Fruit fly (Drosophila melanogaster) whole organism, embryonic: ENCODE measurements around the gene CG46307.
A peak's percentile ranks its signal among the peaks of the same experiment; 100 is the strongest.

Source experiments
- Aef1 ChIP-seq: fragments of 200-800 bp; sonication (Bioruptor generic); IDR thresholded peaks from 3 replicates; pipeline ENCODE4 v1.3.6; 2022; ENCODE audit warnings: missing biosample characterization, missing genetic modification characterization
- Bteb2 ChIP-seq: fragments of 200-800 bp; sonication (Bioruptor generic); optimal IDR thresholded peaks from 2 replicates; lab custom pipeline; 2016; ENCODE audit warnings: missing biosample characterization, missing genetic modification characterization
- CG10543 ChIP-seq: fragments of 200-800 bp; sonication (Bioruptor generic); optimal IDR thresholded peaks from 3 replicates; lab custom pipeline; 2017; ENCODE audit warnings: missing biosample characterization, mild to moderate bottlenecking, missing genetic modification characterization, moderate library complexity
- CG11723 ChIP-seq: fragments of 200-800 bp; sonication (Bioruptor generic); optimal IDR thresholded peaks from 2 replicates; lab custom pipeline; 2017; ENCODE audit warnings: missing biosample characterization, mild to moderate bottlenecking, missing genetic modification characterization
- CG13123 ChIP-seq: fragments of 200-800 bp; sonication (Bioruptor generic); optimal IDR thresholded peaks from 2 replicates; lab custom pipeline; 2016; ENCODE audit warnings: missing biosample characterization, missing genetic modification characterization
- CG14441 ChIP-seq: fragments of 200-800 bp; sonication (Bioruptor generic); IDR thresholded peaks from 2 replicates; pipeline ENCODE4 v1.3.6; 2022; ENCODE audit warnings: missing biosample characterization, missing genetic modification characterization
- CG15011 ChIP-seq: fragments of 200-800 bp; sonication (Bioruptor generic); optimal IDR thresholded peaks from 3 replicates; lab custom pipeline; 2018; ENCODE audit warnings: missing biosample characterization, mild to moderate bottlenecking, missing genetic modification characterization
- CG17328 ChIP-seq: fragments of 200-800 bp; sonication (Bioruptor generic); IDR thresholded peaks from 2 replicates; pipeline ENCODE4 v1.3.6; 2022; ENCODE audit warnings: missing biosample characterization, missing genetic modification characterization
- CG1832 ChIP-seq: fragments of 200-800 bp; sonication (Bioruptor generic); optimal IDR thresholded peaks from 2 replicates; lab custom pipeline; 2017; ENCODE audit warnings: missing biosample characterization, mild to moderate bottlenecking, missing genetic modification characterization, inconsistent platforms
- CG18476 ChIP-seq: fragments of 200-800 bp; sonication (Bioruptor generic); optimal IDR thresholded peaks from 2 replicates; lab custom pipeline; 2016; ENCODE audit warnings: missing biosample characterization, mild to moderate bottlenecking, missing genetic modification characterization
- CG18619 ChIP-seq: fragments of 200-800 bp; sonication (Bioruptor generic); optimal IDR thresholded peaks from 3 replicates; lab custom pipeline; 2017; ENCODE audit warnings: missing biosample characterization, mild to moderate bottlenecking, missing genetic modification characterization
- CG18764 ChIP-seq: fragments of 200-800 bp; sonication (Bioruptor generic); optimal IDR thresholded peaks from 3 replicates; lab custom pipeline; 2016; ENCODE audit warnings: missing biosample characterization, missing genetic modification characterization
- CG2875 ChIP-seq: fragments of 200-800 bp; sonication (Bioruptor generic); optimal IDR thresholded peaks from 2 replicates; lab custom pipeline; 2017; ENCODE audit warnings: missing biosample characterization, mild to moderate bottlenecking, missing genetic modification characterization, missing genetic modification reagents
- CG30403 ChIP-seq: fragments of 200-800 bp; sonication (Bioruptor generic); optimal IDR thresholded peaks from 3 replicates; lab custom pipeline; 2016; ENCODE audit warnings: missing biosample characterization, missing genetic modification characterization
- CG32767 ChIP-seq: fragments of 200-800 bp; sonication (Bioruptor generic); IDR thresholded peaks from 2 replicates; pipeline ENCODE4 v1.3.6; 2022; ENCODE audit warnings: missing biosample characterization, missing genetic modification characterization
- CG33213 ChIP-seq: fragments of 200-800 bp; sonication (Bioruptor generic); optimal IDR thresholded peaks from 3 replicates; lab custom pipeline; 2016; ENCODE audit warnings: missing biosample characterization, missing genetic modification characterization
- CG6175 ChIP-seq: fragments of 200-800 bp; sonication (Bioruptor generic); IDR thresholded peaks from 3 replicates; pipeline ENCODE4 v1.3.6; 2022; ENCODE audit warnings: missing biosample characterization, missing genetic modification characterization
- CG6272 ChIP-seq: fragments of 200-800 bp; sonication (Bioruptor generic); IDR thresholded peaks from 2 replicates; pipeline ENCODE4 v1.3.6; 2022; ENCODE audit warnings: missing biosample characterization, missing genetic modification characterization
- CG6765 ChIP-seq: fragments of 200-800 bp; sonication (Bioruptor generic); optimal IDR thresholded peaks from 3 replicates; lab custom pipeline; 2017; ENCODE audit warnings: missing biosample characterization, mild to moderate bottlenecking, missing genetic modification characterization
- CG6813 ChIP-seq: fragments of 200-800 bp; sonication (Bioruptor generic); optimal IDR thresholded peaks from 2 replicates; lab custom pipeline; 2017; ENCODE audit warnings: missing biosample characterization, missing genetic modification characterization, mild to moderate bottlenecking, moderate library complexity, missing genetic modification reagents
- CG7745 ChIP-seq: fragments of 200-800 bp; sonication (Bioruptor generic); optimal IDR thresholded peaks from 2 replicates; lab custom pipeline; 2018; ENCODE audit warnings: missing biosample characterization, mild to moderate bottlenecking, missing genetic modification characterization, moderate library complexity
- CG8290 ChIP-seq, 3 experiments: fragments of 200-800 bp; sonication (Bioruptor generic); optimal IDR thresholded peaks; 2 replicates each; lab custom pipeline; 2016 to 2019; ENCODE audit warnings: missing biosample characterization in 3 of 3, missing genetic modification characterization in 3 of 3, mild to moderate bottlenecking in 2 of 3, moderate library complexity in 1 of 3
- CG9797 ChIP-seq: fragments of 200-800 bp; sonication (Bioruptor generic); optimal IDR thresholded peaks from 3 replicates; lab custom pipeline; 2018; ENCODE audit warnings: missing biosample characterization, mild to moderate bottlenecking, missing genetic modification characterization
- D19A ChIP-seq: fragments of 200-800 bp; optimal IDR thresholded peaks from 3 replicates; lab custom pipeline; 2019; ENCODE audit warnings: missing biosample characterization, mild to moderate bottlenecking, missing genetic modification characterization, moderate library complexity
- Dek ChIP-seq: fragments of 200-800 bp; sonication (Bioruptor generic); optimal IDR thresholded peaks from 3 replicates; lab custom pipeline; 2019; ENCODE audit warnings: missing biosample characterization, mild to moderate bottlenecking, missing genetic modification characterization, moderate library complexity
- Dref ChIP-seq: fragments of 200-800 bp; sonication (Bioruptor generic); IDR thresholded peaks from 2 replicates; pipeline ENCODE4 v1.3.6; 2022; ENCODE audit warnings: missing biosample characterization, missing genetic modification characterization
- ERR ChIP-seq: fragments of 200-800 bp; sonication (Bioruptor generic); optimal IDR thresholded peaks from 2 replicates; lab custom pipeline; 2016; ENCODE audit warnings: missing biosample characterization, missing genetic modification characterization
- Elba2 ChIP-seq: fragments of 200-800 bp; sonication (Bioruptor generic); optimal IDR thresholded peaks from 3 replicates; lab custom pipeline; 2016; ENCODE audit warnings: missing biosample characterization, missing genetic modification characterization
- Hr78 ChIP-seq, 2 experiments: fragments of 200-800 bp in 1 of 2; fragments of >200 bp in 1 of 2; sonication (Bioruptor generic) in 1 of 2; optimal IDR thresholded peaks; 2 replicates each; lab custom pipeline; 2017 to 2019; ENCODE audit warnings: missing biosample characterization in 2 of 2, missing genetic modification characterization in 2 of 2, mild to moderate bottlenecking in 1 of 2, moderate library complexity in 1 of 2
- Myb ChIP-seq: fragments of 200-800 bp; sonication (Bioruptor generic); optimal IDR thresholded peaks from 2 replicates; lab custom pipeline; 2016; ENCODE audit warnings: missing biosample characterization, missing genetic modification characterization
- Oli ChIP-seq: fragments of 200-800 bp; sonication (Bioruptor generic); optimal IDR thresholded peaks from 2 replicates; lab custom pipeline; 2018; ENCODE audit warnings: missing biosample characterization, mild to moderate bottlenecking, missing genetic modification characterization, moderate library complexity
- PHDP ChIP-seq: fragments of 200-800 bp; sonication (Bioruptor generic); optimal IDR thresholded peaks from 3 replicates; lab custom pipeline; 2018; ENCODE audit warnings: missing biosample characterization, mild to moderate bottlenecking, missing genetic modification characterization, moderate library complexity
- Trl ChIP-seq, 3 experiments: fragments of >200 bp in 2 of 3; fragments of 200-800 bp in 1 of 3; sonication (Bioruptor generic) in 1 of 3; optimal IDR thresholded peaks; 2 replicates in 1 of 3; 3 replicates in 2 of 3; lab custom pipeline; 2016 to 2017; ENCODE audit warnings: missing biosample characterization in 1 of 3, missing genetic modification characterization in 1 of 3
- ab ChIP-seq: fragments of 200-800 bp; sonication (Bioruptor generic); optimal IDR thresholded peaks from 2 replicates; lab custom pipeline; 2016; ENCODE audit warnings: missing biosample characterization, missing genetic modification characterization
- chif ChIP-seq, 2 experiments: fragments of 200-800 bp; sonication (Bioruptor generic); optimal IDR thresholded peaks; 3 replicates each; lab custom pipeline; 2016; ENCODE audit warnings: missing biosample characterization in 2 of 2, missing genetic modification characterization in 2 of 2
- dan ChIP-seq: fragments of 200-800 bp; sonication (Bioruptor generic); IDR thresholded peaks from 2 replicates; pipeline ENCODE4 v1.3.6; 2022; ENCODE audit warnings: missing biosample characterization, missing genetic modification characterization
- dati ChIP-seq: fragments of 200-800 bp; sonication (Bioruptor generic); IDR thresholded peaks from 2 replicates; pipeline ENCODE4 v1.3.6; 2022; ENCODE audit warnings: missing biosample characterization, missing genetic modification characterization
- ems ChIP-seq: fragments of 200-800 bp; sonication (Bioruptor generic); optimal IDR thresholded peaks from 3 replicates; lab custom pipeline; 2016; ENCODE audit warnings: missing biosample characterization, missing genetic modification characterization
- hb ChIP-seq: fragments of 200-800 bp; sonication (Bioruptor generic); IDR thresholded peaks from 3 replicates; pipeline ENCODE4 v1.3.6; 2022; ENCODE audit warnings: missing biosample characterization, missing genetic modification characterization; ENCODE audit not compliant: partially characterized antibody
- her ChIP-seq: fragments of 200-800 bp; sonication (Bioruptor generic); optimal IDR thresholded peaks from 2 replicates; lab custom pipeline; 2016; ENCODE audit warnings: missing biosample characterization, missing genetic modification characterization
- inv ChIP-seq: fragments of 200-800 bp; sonication (Bioruptor generic); IDR thresholded peaks from 2 replicates; pipeline ENCODE4 v1.3.6; 2022; ENCODE audit warnings: missing biosample characterization, missing genetic modification characterization; ENCODE audit not compliant: partially characterized antibody
- mam ChIP-seq: fragments of 200-800 bp; sonication (Bioruptor generic); optimal IDR thresholded peaks from 3 replicates; lab custom pipeline; 2016; ENCODE audit warnings: missing biosample characterization, missing genetic modification characterization
- org-1 ChIP-seq: fragments of 200-800 bp; sonication (Bioruptor generic); optimal IDR thresholded peaks from 2 replicates; lab custom pipeline; 2017; ENCODE audit warnings: missing biosample characterization, missing genetic modification characterization
- peb ChIP-seq: fragments of 200-800 bp; sonication (Bioruptor generic); IDR thresholded peaks from 2 replicates; pipeline ENCODE4 v1.3.6; 2022; ENCODE audit warnings: missing biosample characterization, missing genetic modification characterization
- sens ChIP-seq: fragments of 200-800 bp; sonication (Bioruptor generic); peaks from one replicate; lab custom pipeline; 2016; ENCODE audit warnings: missing biosample characterization, missing genetic modification characterization
- sisA ChIP-seq: fragments of 200-800 bp; sonication (Bioruptor generic); IDR thresholded peaks from 2 replicates; pipeline ENCODE4 v1.3.6; 2022; ENCODE audit warnings: missing biosample characterization, missing genetic modification characterization
- sug ChIP-seq: fragments of 200-800 bp; optimal IDR thresholded peaks from 2 replicates; lab custom pipeline; 2019; ENCODE audit warnings: missing biosample characterization, mild to moderate bottlenecking, missing genetic modification characterization, moderate library complexity
- tin ChIP-seq: fragments of 200-800 bp; sonication (Bioruptor generic); optimal IDR thresholded peaks from 3 replicates; lab custom pipeline; 2016; ENCODE audit warnings: missing biosample characterization, missing genetic modification characterization
- twi ChIP-seq: fragments of 200-800 bp; optimal IDR thresholded peaks from 2 replicates; lab custom pipeline; 2019; ENCODE audit warnings: missing biosample characterization, mild to moderate bottlenecking, missing genetic modification characterization, moderate library complexity
- wdn ChIP-seq: fragments of 200-800 bp; sonication (Bioruptor generic); IDR thresholded peaks from 2 replicates; pipeline ENCODE4 v1.3.6; 2022; ENCODE audit warnings: missing biosample characterization, missing genetic modification characterization

The CG46307 gene

DNA sequence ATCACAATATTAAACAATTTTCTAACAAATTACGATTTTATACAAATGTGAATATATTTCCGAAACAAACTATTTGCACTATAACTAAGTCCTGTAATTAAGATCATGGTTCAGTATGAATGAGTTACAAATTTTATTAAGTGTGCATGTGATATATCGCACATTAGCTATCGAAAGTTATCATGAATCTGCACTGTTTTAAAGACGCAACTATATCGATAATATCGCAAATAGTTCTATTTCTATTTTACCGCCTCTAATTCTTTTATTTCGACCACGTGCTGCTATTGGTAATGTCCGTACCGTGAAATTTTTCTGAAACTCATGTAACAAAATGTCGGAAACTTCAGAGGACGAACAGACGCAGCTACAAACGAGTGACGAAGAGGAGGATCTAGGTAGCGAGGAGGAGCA, 38.6 kb downstream of the CG46307 start, which contains the start of gene pths (continued):
- TF ChIP-seq CG30403, result peak; percentile 64
- no peak for TF ChIP-seq CG6175 (GFP tag; lab: Robert Waterston, UW)
- TF ChIP-seq ems, result no peak
- TF ChIP-seq mam (GFP tag; lab: Kevin White, UChicago), result peak; percentile 79
- no peak for TF ChIP-seq CG18619
- no peak for TF ChIP-seq org-1 (GFP tag; lab: Kevin White, UChicago)
- TF ChIP-seq tin (GFP tag; lab: Kevin White, UChicago), result peak; percentile 42
- peak; percentile 44; the same call in 1 of the 2 replicates for TF ChIP-seq CG14441 (GFP tag; lab: Robert Waterston, UW)
- no peak for TF ChIP-seq CG10543
- no peak for TF ChIP-seq Bteb2 (GFP tag; lab: Kevin White, UChicago)
- TF ChIP-seq sens (GFP tag; lab: Kevin White, UChicago), result peak; percentile 87
- TF ChIP-seq Dek (tag; lab: Kevin White, UChicago), result no peak
- TF ChIP-seq CG6272 (GFP tag; lab: Robert Waterston, UW), result peak; percentile 42; the same call in 1 of the 2 replicates
- TF ChIP-seq CG8290 (GFP tag; optimal IDR thresholded peaks at IDR 0.05; lab: Kevin White, UChicago), result peak; percentile 45
- peak in 1 of 2 experiments; percentile 84 for TF ChIP-seq CG8290 (tag; optimal IDR thresholded peaks at IDR 0.05; lab: Kevin White, UChicago)
- peak; percentile 40 for TF ChIP-seq ERR (GFP tag; lab: Kevin White, UChicago)
- TF ChIP-seq inv (GFP tag; lab: Robert Waterston, UW), result peak; percentile 79
- peak in 1 of 2 experiments; percentile 38 for TF ChIP-seq chif (GFP tag; optimal IDR thresholded peaks at IDR 0.05; lab: Kevin White, UChicago)
- TF ChIP-seq wdn (GFP tag; lab: Robert Waterston, UW), result no peak
- TF ChIP-seq hb (GFP tag; lab: Robert Waterston, UW), result peak; percentile 78
- peak; percentile 22 for TF ChIP-seq CG13123 (GFP tag; lab: Kevin White, UChicago)
- peak; percentile 8 for TF ChIP-seq CG9797 (GFP tag; lab: Kevin White, UChicago)
- TF ChIP-seq CG15011 (GFP tag; lab: Kevin White, UChicago), result no peak
- no peak for TF ChIP-seq Trl (optimal IDR thresholded peaks at IDR 0.05; lab: Kevin White, UChicago)
- peak; percentile 40 for TF ChIP-seq Trl (GFP tag; optimal IDR thresholded peaks at IDR 0.05; lab: Kevin White, UChicago)
- TF ChIP-seq dan (GFP tag; lab: Robert Waterston, UW), result no peak
- TF ChIP-seq CG1832 (GFP tag; lab: Kevin White, UChicago), result no peak
- TF ChIP-seq ab (GFP tag; lab: Kevin White, UChicago), result no peak
- TF ChIP-seq her (GFP tag; lab: Kevin White, UChicago), result peak; percentile 23
- TF ChIP-seq sug, result peak; percentile 50
- peak; percentile 4 for TF ChIP-seq CG18764 (GFP tag; lab: Kevin White, UChicago)
- peak in 1 of 2 experiments; percentile 16 for TF ChIP-seq Hr78 (GFP tag; optimal IDR thresholded peaks at IDR 0.05; lab: Kevin White, UChicago)
- TF ChIP-seq dati, result no peak
- TF ChIP-seq CG32767 (GFP tag; lab: Robert Waterston, UW), result no peak
- peak; percentile 23; the same call in 1 of the 3 replicates for TF ChIP-seq Aef1 (GFP tag; lab: Robert Waterston, UW)
- TF ChIP-seq Oli (tag; lab: Kevin White, UChicago), result no peak
- no peak for TF ChIP-seq CG11723
- peak; percentile 36 for TF ChIP-seq CG33213 (GFP tag; lab: Kevin White, UChicago)
- peak; percentile 66 for TF ChIP-seq Myb (GFP tag; lab: Kevin White, UChicago)
- peak; percentile 68 for TF ChIP-seq sisA (GFP tag; lab: Robert Waterston, UW)
- 0 out of 2 replicates have a peak, but pooled peaks have one; percentile 28 for TF ChIP-seq CG17328 (GFP tag; lab: Robert Waterston, UW)
- TF ChIP-seq CG2875 (GFP tag; lab: Kevin White, UChicago), result no peak
- TF ChIP-seq peb (GFP tag; lab: Robert Waterston, UW), result no peak
- peak; percentile 90 for TF ChIP-seq Dref
- no peak for TF ChIP-seq CG18476 (GFP tag; lab: Kevin White, UChicago)
- peak; percentile 17 for TF ChIP-seq twi (tag; lab: Kevin White, UChicago)
- TF ChIP-seq CG6813, result no peak
- TF ChIP-seq PHDP, result peak; percentile 4
- no peak for TF ChIP-seq D19A
- peak; percentile 0 for TF ChIP-seq Elba2 (GFP tag; lab: Kevin White, UChicago)
- TF ChIP-seq CG6765 (GFP tag; lab: Kevin White, UChicago), result no peak
- no peak for TF ChIP-seq CG7745
